Fruit fly (Drosophila melanogaster) whole organism, embryonic: Measurements from ENCODE around the gene Vti1a.
A peak's percentile ranks its signal among the peaks of the same experiment; 100 is the strongest.

Experiments used
- Ada2b ChIP-seq: fragments of 200-800 bp; sonication (Bioruptor generic); IDR thresholded peaks from 2 replicates; pipeline ENCODE4 v1.3.6; 2022; ENCODE audit warnings: missing biosample characterization, missing genetic modification characterization
- Blimp-1 ChIP-seq: fragments of 200-800 bp; sonication (Bioruptor generic); optimal IDR thresholded peaks from 3 replicates; lab custom pipeline; 2018; ENCODE audit warnings: missing biosample characterization, missing genetic modification characterization, mild to moderate bottlenecking, moderate library complexity, missing genetic modification reagents
- CG10979 ChIP-seq: fragments of 200-800 bp; sonication (Bioruptor generic); optimal IDR thresholded peaks from 2 replicates; lab custom pipeline; 2018; ENCODE audit warnings: missing biosample characterization, mild to moderate bottlenecking, missing genetic modification characterization, moderate library complexity
- CG11247 ChIP-seq: fragments of 200-800 bp; sonication (Bioruptor generic); IDR thresholded peaks from 2 replicates; pipeline ENCODE4 v1.3.6; 2022; ENCODE audit warnings: missing biosample characterization, missing genetic modification characterization
- CG12155 ChIP-seq: fragments of 200-800 bp; sonication (Bioruptor generic); optimal IDR thresholded peaks from 3 replicates; lab custom pipeline; 2016; ENCODE audit warnings: missing biosample characterization, missing genetic modification characterization
- CG13296 ChIP-seq: fragments of 200-800 bp; sonication (Bioruptor generic); optimal IDR thresholded peaks from 3 replicates; lab custom pipeline; 2018; ENCODE audit warnings: missing biosample characterization, mild to moderate bottlenecking, missing genetic modification characterization
- CG13894 ChIP-seq: fragments of 200-800 bp; sonication (Bioruptor generic); optimal IDR thresholded peaks from 3 replicates; lab custom pipeline; 2018; ENCODE audit warnings: missing biosample characterization, mild to moderate bottlenecking, missing genetic modification characterization, moderate library complexity
- CG1603 ChIP-seq: fragments of 200-800 bp; sonication (Bioruptor generic); optimal IDR thresholded peaks from 2 replicates; lab custom pipeline; 2019; ENCODE audit warnings: missing biosample characterization, mild to moderate bottlenecking, missing genetic modification characterization, moderate library complexity
- CG17328 ChIP-seq: fragments of 200-800 bp; sonication (Bioruptor generic); IDR thresholded peaks from 2 replicates; pipeline ENCODE4 v1.3.6; 2022; ENCODE audit warnings: missing biosample characterization, missing genetic modification characterization
- CG17359 ChIP-seq: fragments of 200-800 bp; sonication (Bioruptor generic); optimal IDR thresholded peaks from 3 replicates; lab custom pipeline; 2018; ENCODE audit warnings: missing biosample characterization, mild to moderate bottlenecking, missing genetic modification characterization, moderate library complexity
- CG17361 ChIP-seq: fragments of 200-800 bp; sonication (Bioruptor generic); IDR thresholded peaks from 3 replicates; pipeline ENCODE4 v1.3.6; 2022; ENCODE audit warnings: missing biosample characterization, missing genetic modification characterization
- CG17829 ChIP-seq: fragments of 200-800 bp; optimal IDR thresholded peaks from 2 replicates; lab custom pipeline; 2019; ENCODE audit warnings: missing biosample characterization, mild to moderate bottlenecking, missing genetic modification characterization, moderate library complexity
- CG31441 ChIP-seq: fragments of 200-800 bp; sonication (Bioruptor generic); IDR thresholded peaks from 2 replicates; pipeline ENCODE4 v1.3.6; 2022; ENCODE audit warnings: missing biosample characterization, missing genetic modification characterization
- CG3281 ChIP-seq: fragments of 200-800 bp; sonication (Bioruptor generic); optimal IDR thresholded peaks from 3 replicates; lab custom pipeline; 2017; ENCODE audit warnings: missing biosample characterization, mild to moderate bottlenecking, missing genetic modification characterization
- CG4404 ChIP-seq: fragments of 200-800 bp; sonication (Bioruptor generic); IDR thresholded peaks from 2 replicates; pipeline ENCODE4 v1.3.6; 2022; ENCODE audit warnings: missing biosample characterization, missing genetic modification characterization
- CG5180 ChIP-seq: fragments of 200-800 bp; sonication (Bioruptor generic); optimal IDR thresholded peaks from 3 replicates; lab custom pipeline; 2017; ENCODE audit warnings: missing biosample characterization, missing genetic modification characterization, mild to moderate bottlenecking, moderate library complexity, missing genetic modification reagents
- CG5245 ChIP-seq: fragments of 200-800 bp; sonication (Bioruptor generic); optimal IDR thresholded peaks from 3 replicates; lab custom pipeline; 2016; ENCODE audit warnings: missing biosample characterization, missing genetic modification characterization
- CG6654 ChIP-seq: fragments of 200-800 bp; sonication (Bioruptor generic); optimal IDR thresholded peaks from 2 replicates; lab custom pipeline; 2017; ENCODE audit warnings: missing biosample characterization, mild to moderate bottlenecking, missing genetic modification characterization
- CG9727 ChIP-seq: fragments of 200-800 bp; sonication (Bioruptor generic); optimal IDR thresholded peaks from 3 replicates; lab custom pipeline; 2017; ENCODE audit warnings: missing biosample characterization, mild to moderate bottlenecking, missing genetic modification characterization
- CG9932 ChIP-seq: fragments of 200-800 bp; sonication (Bioruptor generic); IDR thresholded peaks from 2 replicates; pipeline ENCODE4 v1.3.6; 2022; ENCODE audit warnings: missing biosample characterization, missing genetic modification characterization
- E2f1 ChIP-seq: fragments of 200-800 bp; sonication (Bioruptor generic); IDR thresholded peaks from 2 replicates; pipeline ENCODE4 v1.3.6; 2022; ENCODE audit warnings: missing biosample characterization, missing genetic modification characterization
- Eip74EF ChIP-seq, 2 experiments: fragments of 200-800 bp in 1 of 2; fragments of >200 bp in 1 of 2; sonication (Bioruptor generic) in 1 of 2; optimal IDR thresholded peaks; 2 replicates each; lab custom pipeline; 2017 to 2019; ENCODE audit warnings: missing biosample characterization in 2 of 2, missing genetic modification characterization in 2 of 2, mild to moderate bottlenecking in 1 of 2, moderate library complexity in 1 of 2
- Gsc ChIP-seq: fragments of 200-800 bp; sonication (Bioruptor generic); IDR thresholded peaks from 2 replicates; pipeline ENCODE4 v1.3.6; 2022; ENCODE audit warnings: missing biosample characterization, missing genetic modification characterization
- HHEX ChIP-seq: fragments of 200-800 bp; sonication (Bioruptor generic); optimal IDR thresholded peaks from 3 replicates; lab custom pipeline; 2017; ENCODE audit warnings: missing biosample characterization, mild to moderate bottlenecking, missing genetic modification characterization, missing genetic modification reagents
- HLH4C ChIP-seq: fragments of 200-800 bp; sonication (Bioruptor generic); IDR thresholded peaks from 3 replicates; pipeline ENCODE4 v1.3.6; 2022; ENCODE audit warnings: missing biosample characterization, missing genetic modification characterization; ENCODE audit not compliant: partially characterized antibody
- HmgD ChIP-seq: fragments of 200-800 bp; sonication (Bioruptor generic); optimal IDR thresholded peaks from 3 replicates; lab custom pipeline; 2016; ENCODE audit warnings: missing biosample characterization, missing genetic modification characterization
- Hmx ChIP-seq: fragments of 200-800 bp; sonication (Bioruptor generic); optimal IDR thresholded peaks from 2 replicates; lab custom pipeline; 2016; ENCODE audit warnings: missing biosample characterization, missing genetic modification characterization
- Meics ChIP-seq: fragments of 200-800 bp; sonication (Bioruptor generic); optimal IDR thresholded peaks from 2 replicates; lab custom pipeline; 2017; ENCODE audit warnings: missing biosample characterization, mild to moderate bottlenecking, missing genetic modification characterization
- Xbp1 ChIP-seq: fragments of 200-800 bp; sonication (Bioruptor generic); optimal IDR thresholded peaks from 3 replicates; lab custom pipeline; 2016; ENCODE audit warnings: missing biosample characterization, mild to moderate bottlenecking, missing genetic modification characterization
- ase ChIP-seq: fragments of 200-800 bp; sonication (Bioruptor generic); IDR thresholded peaks from 3 replicates; pipeline ENCODE4 v1.3.6; 2022; ENCODE audit warnings: missing biosample characterization, missing genetic modification characterization
- btn ChIP-seq: fragments of 200-800 bp; sonication (Bioruptor generic); optimal IDR thresholded peaks from 2 replicates; lab custom pipeline; 2016; ENCODE audit warnings: missing biosample characterization, missing genetic modification characterization
- dmrt99B ChIP-seq: fragments of 200-800 bp; sonication (Bioruptor generic); optimal IDR thresholded peaks from 2 replicates; lab custom pipeline; 2018; ENCODE audit warnings: missing biosample characterization, mild to moderate bottlenecking, missing genetic modification characterization, moderate library complexity
- dpn ChIP-seq, 2 experiments: fragments of 200-800 bp; sonication (Bioruptor generic); optimal IDR thresholded peaks; 3 replicates each; lab custom pipeline; 2016; ENCODE audit warnings: missing biosample characterization in 2 of 2, missing genetic modification characterization in 2 of 2
- dysf ChIP-seq: fragments of 200-800 bp; sonication (Bioruptor generic); IDR thresholded peaks from 3 replicates; pipeline ENCODE4 v1.3.6; 2022; ENCODE audit warnings: missing biosample characterization, missing genetic modification characterization
- eve ChIP-seq, 2 experiments: fragments of >200 bp; optimal IDR thresholded peaks; 2 replicates each; lab custom pipeline; 2017; ENCODE audit warnings: missing biosample characterization in 2 of 2, missing genetic modification characterization in 2 of 2
- fru ChIP-seq: fragments of >200 bp; optimal IDR thresholded peaks from 2 replicates; lab custom pipeline; 2017
- gem ChIP-seq: fragments of 200-800 bp; sonication (Bioruptor generic); optimal IDR thresholded peaks from 2 replicates; lab custom pipeline; 2019; ENCODE audit warnings: missing biosample characterization, mild to moderate bottlenecking, missing genetic modification characterization, moderate library complexity
- lab ChIP-seq: fragments of 200-800 bp; sonication (Bioruptor generic); optimal IDR thresholded peaks from 3 replicates; lab custom pipeline; 2017; ENCODE audit warnings: missing biosample characterization, missing genetic modification characterization, mild to moderate bottlenecking, moderate library complexity, missing genetic modification reagents
- lmd ChIP-seq: fragments of 200-800 bp; sonication (Bioruptor generic); IDR thresholded peaks from 2 replicates; pipeline ENCODE4 v1.3.6; 2022; ENCODE audit warnings: missing biosample characterization, missing genetic modification characterization
- mld ChIP-seq: fragments of 200-800 bp; sonication (Bioruptor generic); IDR thresholded peaks from 3 replicates; pipeline ENCODE4 v1.3.6; 2022; ENCODE audit warnings: missing biosample characterization, missing genetic modification characterization; ENCODE audit not compliant: partially characterized antibody
- nerfin-2 ChIP-seq: fragments of 200-800 bp; sonication (Bioruptor generic); IDR thresholded peaks from 2 replicates; pipeline ENCODE4 v1.3.6; 2022; ENCODE audit warnings: missing biosample characterization, missing genetic modification characterization; ENCODE audit not compliant: partially characterized antibody
- ranshi ChIP-seq: fragments of 200-800 bp; sonication (Bioruptor generic); IDR thresholded peaks from 2 replicates; pipeline ENCODE4 v1.3.6; 2022; ENCODE audit warnings: missing biosample characterization, missing genetic modification characterization
- row ChIP-seq: fragments of 200-800 bp; sonication (Bioruptor generic); IDR thresholded peaks from 3 replicates; pipeline ENCODE4 v1.3.6; 2022; ENCODE audit warnings: missing biosample characterization, missing genetic modification characterization
- sisA ChIP-seq: fragments of 200-800 bp; sonication (Bioruptor generic); IDR thresholded peaks from 2 replicates; pipeline ENCODE4 v1.3.6; 2022; ENCODE audit warnings: missing biosample characterization, missing genetic modification characterization
- slbo ChIP-seq: fragments of 200-800 bp; sonication (Bioruptor generic); IDR thresholded peaks from 2 replicates; pipeline ENCODE4 v1.3.6; 2022; ENCODE audit warnings: missing biosample characterization, missing genetic modification characterization
- sna ChIP-seq: fragments of 200-800 bp; sonication (Bioruptor generic); IDR thresholded peaks from 2 replicates; pipeline ENCODE4 v1.3.6; 2022; ENCODE audit warnings: missing biosample characterization, missing genetic modification characterization; ENCODE audit not compliant: partially characterized antibody
- toy ChIP-seq: fragments of 200-800 bp; sonication (Bioruptor generic); IDR thresholded peaks from 2 replicates; pipeline ENCODE4 v1.3.6; 2022; ENCODE audit warnings: missing biosample characterization, missing genetic modification characterization
- wor ChIP-seq: fragments of 200-800 bp; sonication (Bioruptor generic); IDR thresholded peaks from 2 replicates; pipeline ENCODE4 v1.3.6; 2022; ENCODE audit warnings: missing biosample characterization, missing genetic modification characterization

Vti1a gene

DNA sequence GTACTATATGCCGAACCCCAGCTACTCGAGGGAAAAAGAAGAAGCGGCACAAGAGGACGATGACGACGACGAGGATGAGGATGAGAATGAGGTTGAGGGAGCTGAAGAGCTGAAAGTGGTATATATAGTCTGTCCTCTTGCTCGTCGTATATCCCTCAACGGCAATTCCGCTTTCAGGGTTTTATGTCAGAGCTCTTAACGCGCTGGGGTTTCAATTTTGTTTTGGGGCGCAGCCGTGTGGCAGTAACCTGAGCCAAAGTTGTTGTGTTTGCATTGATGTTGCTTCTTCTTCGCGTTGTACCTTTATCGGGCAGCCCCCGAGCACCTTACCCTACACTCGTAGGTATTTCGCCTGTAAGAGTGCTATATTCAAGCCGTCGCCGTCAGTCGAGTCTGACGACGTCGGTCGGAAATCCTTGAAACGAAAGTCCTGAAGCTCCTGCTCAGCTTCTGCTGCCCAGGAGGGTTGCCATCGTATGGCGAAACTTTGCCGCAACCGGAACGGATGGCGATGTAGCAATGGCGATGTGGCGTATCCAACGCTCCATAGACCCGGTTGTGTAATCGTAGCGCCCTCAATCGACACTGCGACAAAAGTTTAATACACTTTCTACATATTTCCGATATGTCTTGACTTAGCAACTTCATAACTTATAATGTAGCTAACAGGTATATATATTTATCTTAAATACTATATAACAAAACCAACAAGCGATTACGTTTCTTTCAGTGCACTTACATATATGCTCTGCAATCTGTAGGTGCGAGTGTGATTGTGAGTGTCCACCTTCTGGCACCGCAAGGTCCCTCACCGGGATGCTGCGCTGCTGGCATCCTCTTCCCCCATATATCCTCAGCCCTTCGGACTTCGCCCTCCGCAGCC, 12.2 kb upstream of the Vti1a start (continued):
- TF ChIP-seq btn (GFP tag; lab: Kevin White, UChicago) (no peak), CG31441 (GFP tag; lab: Robert Waterston, UW) (peak; percentile 45; the same call in 1 of the 2 replicates), HmgD (GFP tag; lab: Kevin White, UChicago) (no peak), row (GFP tag; lab: Robert Waterston, UW) (peak; percentile 51; the same call in 2 of the 3 replicates), Xbp1 (GFP tag; lab: Kevin White, UChicago) (peak; percentile 30), fru (lab: Kevin White, UChicago) (no peak), Meics (peak; percentile 26), mld (GFP tag; lab: Robert Waterston, UW) (no peak), dysf (GFP tag; lab: Robert Waterston, UW) (peak; percentile 56), ase (GFP tag; lab: Robert Waterston, UW) (peak; percentile 61; the same call in 1 of the 3 replicates), CG13296 (GFP tag; lab: Kevin White, UChicago) (no peak), Blimp-1 (peak; percentile 35), CG11247 (GFP tag; lab: Robert Waterston, UW) (peak; percentile 25; the same call in 1 of the 2 replicates), lab (peak; percentile 28), CG9727 (GFP tag; lab: Kevin White, UChicago) (peak; percentile 30), CG10979 (tag; lab: Kevin White, UChicago) (peak; percentile 23), CG17829 (tag; lab: Kevin White, UChicago) (peak; percentile 20), CG4404 (GFP tag; lab: Robert Waterston, UW) (no peak), dpn (GFP tag; optimal IDR thresholded peaks at IDR 0.05; lab: Kevin White, UChicago) (peak in 1 of 2 experiments; percentile 28), Eip74EF (GFP tag; optimal IDR thresholded peaks at IDR 0.05; lab: Kevin White, UChicago) (no peak), CG9932 (GFP tag; lab: Robert Waterston, UW) (no peak), HLH4C (no peak), lmd (GFP tag; lab: Robert Waterston, UW) (0 out of 2 replicates have a peak, but pooled peaks have one; percentile 35), CG17328 (GFP tag; lab: Robert Waterston, UW) (peak; percentile 58; the same call in 1 of the 2 replicates), CG5180 (GFP tag; lab: Kevin White, UChicago) (no peak), Gsc (GFP tag; lab: Robert Waterston, UW) (no peak), nerfin-2 (GFP tag; lab: Robert Waterston, UW) (no peak), Ada2b (peak; percentile 76), CG17361 (GFP tag; lab: Robert Waterston, UW) (peak; percentile 44; the same call in 1 of the 3 replicates), E2f1 (GFP tag; lab: Robert Waterston, UW) (0 out of 2 replicates have a peak, but pooled peaks have one; percentile 31), Hmx (GFP tag; lab: Kevin White, UChicago) (no peak), gem (peak; percentile 53), CG5245 (GFP tag; lab: Kevin White, UChicago) (peak; percentile 4), CG1603 (tag; lab: Kevin White, UChicago) (peak; percentile 38), CG3281 (no peak), CG12155 (no peak), dmrt99B (tag; lab: Kevin White, UChicago) (peak; percentile 48), CG6654 (GFP tag; lab: Kevin White, UChicago) (no peak), ranshi (peak; percentile 49; the same call in 1 of the 2 replicates), CG17359 (peak; percentile 68), wor (GFP tag; lab: Robert Waterston, UW) (0 out of 2 replicates have a peak, but pooled peaks have one; percentile 22), eve (GFP tag; optimal IDR thresholded peaks at IDR 0.05; lab: Kevin White, UChicago) (no peak), CG13894 (peak; percentile 99), sisA (GFP tag; lab: Robert Waterston, UW) (peak; percentile 45), slbo (GFP tag; lab: Robert Waterston, UW) (peak; percentile 50; the same call in 1 of the 2 replicates), sna (GFP tag; lab: Robert Waterston, UW) (no peak), toy (GFP tag; lab: Robert Waterston, UW) (no peak), HHEX (GFP tag; lab: Kevin White, UChicago) (no peak)
